Fruit fly (Drosophila melanogaster): ENCODE data around the gene osa.
A peak's percentile ranks its signal among the peaks of the same experiment; 100 is the strongest.

osa gene

dm6 chr3R:17656923-17657322 lies 61.2 kb downstream of the osa start:
- no peak for TF ChIP-seq Met (GFP tag; optimal IDR thresholded peaks at IDR 0.05)
- no peak for TF ChIP-seq spab (GFP tag; optimal IDR thresholded peaks at IDR 0.05)
- no peak for TF ChIP-seq Hr4 (GFP tag; optimal IDR thresholded peaks at IDR 0.05)
- TF ChIP-seq Hr38 (GFP tag; optimal IDR thresholded peaks at IDR 0.05): no peak
- no peak for TF ChIP-seq ss (GFP tag; optimal IDR thresholded peaks at IDR 0.05)
- no peak for TF ChIP-seq net (GFP tag; optimal IDR thresholded peaks at IDR 0.05)
- no peak for TF ChIP-seq lz (GFP tag; optimal IDR thresholded peaks at IDR 0.05)
- TF ChIP-seq Blimp-1 (GFP tag; optimal IDR thresholded peaks at IDR 0.05): no peak
- TF ChIP-seq CG6854 (GFP tag; optimal IDR thresholded peaks at IDR 0.05): no peak
- TF ChIP-seq fd85E (GFP tag; optimal IDR thresholded peaks at IDR 0.05): no peak

dm6 chr3R:17655040-17655439 lies 63.1 kb downstream of the osa start:
- TF ChIP-seq dac (GFP tag; optimal IDR thresholded peaks at IDR 0.05) (no peak), CG8119 (GFP tag; IDR thresholded peaks at IDR 0.05) (no peak), CG34406 (GFP tag; optimal IDR thresholded peaks at IDR 0.05) (peak; percentile 10), achi (GFP tag; optimal IDR thresholded peaks at IDR 0.05) (peak; percentile 10)

dm6 chr3R:17653879-17654278 lies 64.3 kb downstream of the osa start:
- TF ChIP-seq Smox (GFP tag; optimal IDR thresholded peaks at IDR 0.05) (no peak), Hr4 (GFP tag; optimal IDR thresholded peaks at IDR 0.05) (no peak), svp (GFP tag) (no peak), CG3032 (tag; optimal IDR thresholded peaks at IDR 0.05) (no peak), CG34406 (GFP tag; optimal IDR thresholded peaks at IDR 0.05) (no peak), cyc (GFP tag; optimal IDR thresholded peaks at IDR 0.05) (no peak), CG6163 (GFP tag; IDR thresholded peaks at IDR 0.05) (no peak), CG6792 (GFP tag; optimal IDR thresholded peaks at IDR 0.05) (no peak), Ets21C (GFP tag; optimal IDR thresholded peaks at IDR 0.05) (no peak)

dm6 chr3R:17647444-17647843 lies 70.7 kb downstream of the osa start, which contains the start of gene CG14322:
Gene CG14322 (plus strand): TSS chr3R:17647679.
- TF ChIP-seq CG3032 (tag; optimal IDR thresholded peaks at IDR 0.05) (peak; percentile 1), cyc (GFP tag; optimal IDR thresholded peaks at IDR 0.05) (no peak)

- TF ChIP-seq dsx (GFP tag; optimal IDR thresholded peaks at IDR 0.05; ENCODE audit: poor library complexity, severe bottlenecking) (peak; percentile 84), CG16779 (tag; optimal IDR thresholded peaks at IDR 0.05) (no peak), Ets96B (tag; optimal IDR thresholded peaks at IDR 0.05) (no peak), ss (GFP tag; optimal IDR thresholded peaks at IDR 0.05) (no peak), Eip75B (GFP tag; optimal IDR thresholded peaks at IDR 0.05) (no peak), salr (GFP tag; optimal IDR thresholded peaks at IDR 0.05) (no peak), Met (GFP tag; optimal IDR thresholded peaks at IDR 0.05) (peak; percentile 14), CG6792 (GFP tag; optimal IDR thresholded peaks at IDR 0.05) (peak; percentile 2), esn (GFP tag; optimal IDR thresholded peaks at IDR 0.05) (peak; percentile 21), fkh (GFP tag; optimal IDR thresholded peaks at IDR 0.05) (peak; percentile 33), fd59A (GFP tag; optimal IDR thresholded peaks at IDR 0.05) (no peak), vri (GFP tag; optimal IDR thresholded peaks at IDR 0.05) (no peak), lz (GFP tag; optimal IDR thresholded peaks at IDR 0.05) (no peak), CG9139 (GFP tag; optimal IDR thresholded peaks at IDR 0.05) (no peak), CG11762 (GFP tag; optimal IDR thresholded peaks at IDR 0.05; ENCODE audit: insufficient read depth) (no peak), Sox15 (GFP tag; optimal IDR thresholded peaks at IDR 0.05) (no peak), acj6 (GFP tag; optimal IDR thresholded peaks at IDR 0.05) (no peak), Eip93F (GFP tag; optimal IDR thresholded peaks at IDR 0.05) (no peak), Eip78C (GFP tag) (peak; percentile 67), Sox102F (GFP tag; optimal IDR thresholded peaks at IDR 0.05) (peak; percentile 34)
These were observed 71.8 kb downstream of the osa start for dm6 chr3R:17646102-17647050.
